Worm (Caenorhabditis elegans) whole organism, L4 larva: ENCODE results near the gene Y56A3A.28.

Source experiments
- F37D6.2 ChIP-seq: sonication (generic microtip); optimal IDR thresholded peaks from 2 replicates; lab custom pipeline; 2016; ENCODE audit warnings: mild to moderate bottlenecking, missing genetic modification characterization, missing compliant biosample characterization
- R02D3.7 ChIP-seq: fragments of 150-350 bp; sonication (generic microtip); optimal IDR thresholded peaks from 3 replicates; lab custom pipeline; 2014; ENCODE audit warnings: missing biosample characterization, missing genetic modification characterization
- T20F7.1 ChIP-seq: fragments of 200-800 bp; sonication (Bioruptor generic); optimal IDR thresholded peaks from 2 replicates; lab custom pipeline; 2018; ENCODE audit warnings: mild to moderate bottlenecking, missing genetic modification characterization, missing compliant biosample characterization
- Y105C5A.15 ChIP-seq: fragments of 200-800 bp; sonication (Bioruptor generic); IDR thresholded peaks from 2 replicates; pipeline ENCODE4 v1.3.6; 2022; ENCODE audit warnings: missing genetic modification characterization, missing compliant biosample characterization
- Y75B8A.6 ChIP-seq: fragments of 200-800 bp; sonication (Bioruptor generic); IDR thresholded peaks from 2 replicates; pipeline ENCODE4 v1.3.6; 2022; ENCODE audit warnings: missing genetic modification reagents, missing genetic modification characterization, missing compliant biosample characterization
- ZK546.5 ChIP-seq, 2 experiments: sonication (generic microtip); optimal IDR thresholded peaks; 2 replicates each; lab custom pipeline; 2017; ENCODE audit warnings: missing biosample characterization in 2 of 2, missing genetic modification characterization in 2 of 2
- aly-2 ChIP-seq: sonication (generic microtip); optimal IDR thresholded peaks from 2 replicates; lab custom pipeline; 2018; ENCODE audit warnings: missing biosample characterization, missing genetic modification characterization
- ceh-20 ChIP-seq: fragments of 200-800 bp; sonication (Bioruptor generic); IDR thresholded peaks from 2 replicates; pipeline ENCODE4 v1.3.6; 2022; ENCODE audit warnings: missing genetic modification reagents, missing genetic modification characterization, missing compliant biosample characterization
- ceh-32 ChIP-seq: sonication (generic microtip); optimal IDR thresholded peaks from 2 replicates; lab custom pipeline; 2016; ENCODE audit warnings: mild to moderate bottlenecking, missing genetic modification characterization, missing compliant biosample characterization; ENCODE audit not compliant: poor library complexity
- ceh-44 ChIP-seq: fragments of 200-800 bp; sonication (Bioruptor generic); IDR thresholded peaks from 2 replicates; pipeline ENCODE4 v1.3.6; 2022; ENCODE audit warnings: missing genetic modification reagents, missing genetic modification characterization, missing compliant biosample characterization
- ceh-62 ChIP-seq: sonication (generic microtip); optimal IDR thresholded peaks from 2 replicates; lab custom pipeline; 2017; ENCODE audit warnings: missing biosample characterization, missing genetic modification characterization
- ceh-82 ChIP-seq: sonication (generic microtip); optimal IDR thresholded peaks from 2 replicates; lab custom pipeline; 2017; ENCODE audit warnings: missing biosample characterization, missing genetic modification characterization
- ces-1 ChIP-seq: fragments of 150-350 bp; sonication (generic microtip); optimal IDR thresholded peaks from 4 replicates; lab custom pipeline; 2014; ENCODE audit warnings: missing biosample characterization, missing genetic modification reagents, missing genetic modification characterization
- cey-2 ChIP-seq: sonication (generic microtip); optimal IDR thresholded peaks from 3 replicates; lab custom pipeline; 2017; ENCODE audit warnings: missing genetic modification characterization, mild to moderate bottlenecking, missing compliant biosample characterization, antibody characterized with exemption, borderline replicate concordance; ENCODE audit not compliant: insufficient read depth
- dmd-6 ChIP-seq: fragments of 200-800 bp; sonication (Bioruptor generic); IDR thresholded peaks from 2 replicates; pipeline ENCODE4 v1.3.6; 2022; ENCODE audit warnings: missing genetic modification reagents, missing genetic modification characterization, missing compliant biosample characterization
- dpl-1 ChIP-seq: fragments of 150-350 bp; optimal IDR thresholded peaks from 2 replicates; lab custom pipeline; 2014; ENCODE audit warnings: missing biosample characterization, missing genetic modification reagents, missing genetic modification characterization
- egl-43 ChIP-seq: fragments of 200-800 bp; sonication (Bioruptor generic); IDR thresholded peaks from 2 replicates; pipeline ENCODE4 v1.3.6; 2022; ENCODE audit warnings: missing genetic modification reagents, missing genetic modification characterization, missing compliant biosample characterization
- hlh-11 ChIP-seq: fragments of 200-800 bp; sonication (Bioruptor generic); optimal IDR thresholded peaks from 2 replicates; lab custom pipeline; 2018; ENCODE audit warnings: mild to moderate bottlenecking, missing genetic modification characterization, missing compliant biosample characterization
- hlh-30 ChIP-seq: sonication (generic microtip); optimal IDR thresholded peaks from 2 replicates; lab custom pipeline; 2017; ENCODE audit warnings: antibody characterized with exemption, mild to moderate bottlenecking, missing genetic modification characterization, missing compliant biosample characterization; ENCODE audit not compliant: insufficient read depth
- lim-7 ChIP-seq: fragments of 200-800 bp; sonication (Bioruptor generic); IDR thresholded peaks from 2 replicates; pipeline ENCODE4 v1.3.6; 2022; ENCODE audit warnings: missing genetic modification characterization, missing compliant biosample characterization
- lin-1 ChIP-seq: fragments of 200-800 bp; sonication (Bioruptor generic); IDR thresholded peaks from 2 replicates; pipeline ENCODE4 v1.3.6; 2022; ENCODE audit warnings: missing genetic modification reagents, missing genetic modification characterization, missing compliant biosample characterization
- lin-15B ChIP-seq: fragments of 150-350 bp; sonication (generic microtip); optimal IDR thresholded peaks from 3 replicates; lab custom pipeline; 2014; ENCODE audit warnings: missing biosample characterization, missing genetic modification characterization
- lin-38 ChIP-seq: fragments of 200-800 bp; sonication (Bioruptor generic); IDR thresholded peaks from 2 replicates; pipeline ENCODE4 v1.3.6; 2022; ENCODE audit warnings: missing genetic modification reagents, missing genetic modification characterization, missing compliant biosample characterization
- lir-3 ChIP-seq: sonication (generic microtip); optimal IDR thresholded peaks from 2 replicates; lab custom pipeline; 2016; ENCODE audit warnings: mild to moderate bottlenecking, missing genetic modification characterization, missing compliant biosample characterization
- mdt-29 ChIP-seq: fragments of 200-800 bp; sonication (Bioruptor generic); IDR thresholded peaks from 2 replicates; pipeline ENCODE4 v1.3.6; 2022; ENCODE audit warnings: missing genetic modification reagents, missing genetic modification characterization, missing compliant biosample characterization
- mxl-3 ChIP-seq: fragments of 200-800 bp; sonication (Bioruptor generic); optimal IDR thresholded peaks from 2 replicates; lab custom pipeline; 2018; ENCODE audit warnings: mild to moderate bottlenecking, missing genetic modification characterization, missing compliant biosample characterization
- nhr-237 ChIP-seq: sonication (generic microtip); optimal IDR thresholded peaks from 2 replicates; lab custom pipeline; 2017; ENCODE audit warnings: missing biosample characterization, missing genetic modification characterization
- nhr-25 ChIP-seq: sonication (generic microtip); optimal IDR thresholded peaks from 2 replicates; lab custom pipeline; 2017; ENCODE audit warnings: missing genetic modification characterization, mild to moderate bottlenecking, missing compliant biosample characterization, antibody characterized with exemption, moderate library complexity, borderline replicate concordance; ENCODE audit not compliant: insufficient read depth
- nhr-28 ChIP-seq: fragments of 150-350 bp; optimal IDR thresholded peaks from 2 replicates; lab custom pipeline; 2014; ENCODE audit warnings: missing biosample characterization, missing genetic modification characterization
- nhr-48 ChIP-seq: sonication (generic microtip); optimal IDR thresholded peaks from 2 replicates; lab custom pipeline; 2016; ENCODE audit warnings: mild to moderate bottlenecking, missing genetic modification characterization, missing compliant biosample characterization
- pqm-1 ChIP-seq: sonication (generic microtip); optimal IDR thresholded peaks from 2 replicates; lab custom pipeline; 2017; ENCODE audit warnings: missing biosample characterization, missing genetic modification characterization
- set-16 ChIP-seq: fragments of 200-800 bp; sonication (Bioruptor generic); IDR thresholded peaks from 2 replicates; pipeline ENCODE4 v1.3.6; 2022; ENCODE audit warnings: missing genetic modification reagents, missing genetic modification characterization, missing compliant biosample characterization
- skn-1 ChIP-seq: fragments of 150-350 bp; optimal IDR thresholded peaks from 2 replicates; lab custom pipeline; 2014; ENCODE audit warnings: missing biosample characterization, missing genetic modification characterization
- spr-1 ChIP-seq: sonication (generic microtip); optimal IDR thresholded peaks from 2 replicates; lab custom pipeline; 2016; ENCODE audit warnings: mild to moderate bottlenecking, missing genetic modification characterization, missing compliant biosample characterization
- spr-3 ChIP-seq: fragments of 200-800 bp; sonication (Bioruptor generic); optimal IDR thresholded peaks from 2 replicates; lab custom pipeline; 2018; ENCODE audit warnings: mild to moderate bottlenecking, missing genetic modification characterization, missing compliant biosample characterization
- tag-97 ChIP-seq: fragments of 200-800 bp; sonication (Bioruptor generic); IDR thresholded peaks from 2 replicates; pipeline ENCODE4 v1.3.6; 2022; ENCODE audit warnings: missing genetic modification characterization, missing compliant biosample characterization
- tra-1 ChIP-seq: fragments of 200-800 bp; sonication (Bioruptor generic); IDR thresholded peaks from 2 replicates; pipeline ENCODE4 v1.3.6; 2022; ENCODE audit warnings: missing genetic modification reagents, missing genetic modification characterization, missing compliant biosample characterization
- unc-130 ChIP-seq: sonication (generic microtip); optimal IDR thresholded peaks from 2 replicates; lab custom pipeline; 2016; ENCODE audit warnings: missing genetic modification reagents, missing genetic modification characterization, missing compliant biosample characterization
- unc-39 ChIP-seq: sonication (generic microtip); optimal IDR thresholded peaks from 2 replicates; lab custom pipeline; 2017; ENCODE audit warnings: missing biosample characterization, missing genetic modification characterization
- unc-62 ChIP-seq, 3 experiments: fragments of 150-350 bp in 1 of 3; sonication (generic microtip); optimal IDR thresholded peaks in 2 of 3; peaks in 1 of 3; 1 replicate in 1 of 3; 2 replicates in 2 of 3; lab custom pipeline; 2014 to 2017; ENCODE audit warnings: missing biosample characterization in 3 of 3, missing genetic modification characterization in 3 of 3, missing genetic modification reagents in 3 of 3, missing genotype in 1 of 3
- vab-7 ChIP-seq: fragments of 200-800 bp; sonication (Bioruptor generic); IDR thresholded peaks from 2 replicates; pipeline ENCODE4 v1.3.6; 2022; ENCODE audit warnings: missing genetic modification reagents, missing genetic modification characterization, missing compliant biosample characterization
- zfp-2 ChIP-seq: sonication (generic microtip); optimal IDR thresholded peaks from 2 replicates; lab custom pipeline; 2016; ENCODE audit warnings: mild to moderate bottlenecking, missing genetic modification characterization, missing compliant biosample characterization
- zfp-3 ChIP-seq: fragments of 200-800 bp; sonication (Bioruptor generic); conservative IDR thresholded peaks from 2 replicates; pipeline ENCODE4 v1.3.6; 2022; ENCODE audit warnings: missing genetic modification reagents, missing genetic modification characterization, missing compliant biosample characterization
- ztf-11 ChIP-seq: fragments of 150-350 bp; optimal IDR thresholded peaks from 2 replicates; lab custom pipeline; 2014; ENCODE audit warnings: missing biosample characterization, missing genetic modification characterization

The Y56A3A.28 gene

DNA sequence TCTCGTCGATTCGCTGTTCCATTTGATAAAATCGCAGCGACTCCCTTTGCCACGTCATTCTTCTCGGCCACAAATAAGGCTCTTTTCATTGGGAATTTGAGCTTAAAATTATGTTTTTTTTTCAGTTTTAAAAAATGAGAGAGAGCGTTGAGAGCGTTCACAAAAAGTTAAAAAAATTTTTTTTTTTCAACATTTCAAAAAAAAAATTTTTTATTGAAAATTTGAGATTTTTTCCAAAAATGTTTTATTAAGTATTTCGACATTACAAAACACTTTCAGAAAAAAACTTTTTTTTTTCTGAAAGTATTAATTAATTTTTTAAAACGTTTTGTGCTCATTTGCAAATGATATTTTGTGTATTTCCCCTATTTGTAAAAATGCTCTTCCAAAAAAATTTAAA is 11.1 kb downstream of the Y56A3A.28 start, which contains the start of gene top-3:
top-3 (minus strand) TSS at position 101 of the 400 bp plus-strand sequence.
- TF ChIP-seq spr-3 (GFP tag; lab: Kevin White, UChicago), result no peak
- no peak for TF ChIP-seq lin-1 (GFP tag; lab: Robert Waterston, UW)
- TF ChIP-seq, all 104 proteins: peak for 0

- no peak for TF ChIP-seq nhr-237
- no peak for TF ChIP-seq ztf-11 (tag; lab: Kevin White, UChicago)
- no peak for TF ChIP-seq dpl-1 (GFP tag; lab: Kevin White, UChicago)
- TF ChIP-seq mxl-3 (GFP tag; lab: Kevin White, UChicago), result no peak
- TF ChIP-seq tra-1 (GFP tag; lab: Robert Waterston, UW), result no peak
- no peak for TF ChIP-seq nhr-25 (tag; lab: Kevin White, UChicago)
- no peak for TF ChIP-seq T20F7.1 (GFP tag; lab: Kevin White, UChicago)
- TF ChIP-seq Y75B8A.6 (GFP tag; lab: Robert Waterston, UW), result no peak
- no peak for TF ChIP-seq unc-39
- no peak for TF ChIP-seq nhr-48 (tag; lab: Kevin White, UChicago)
- TF ChIP-seq pqm-1 (tag; lab: Kevin White, UChicago), result no peak
- TF ChIP-seq ZK546.5 (tag; optimal IDR thresholded peaks at IDR 0.05; lab: Kevin White, UChicago), result no peak
- TF ChIP-seq unc-130 (GFP tag; lab: Kevin White, UChicago), result no peak
- TF ChIP-seq lin-15B (tag; lab: Kevin White, UChicago), result no peak
- TF ChIP-seq ceh-62 (tag; lab: Kevin White, UChicago), result no peak
- TF ChIP-seq spr-1 (tag; lab: Kevin White, UChicago), result no peak
- no peak for TF ChIP-seq lin-38 (GFP tag; lab: Robert Waterston, UW)
Measured at ce11 chrIII:11954150-11954549, 17.0 kb downstream of the Y56A3A.28 start.

DNA sequence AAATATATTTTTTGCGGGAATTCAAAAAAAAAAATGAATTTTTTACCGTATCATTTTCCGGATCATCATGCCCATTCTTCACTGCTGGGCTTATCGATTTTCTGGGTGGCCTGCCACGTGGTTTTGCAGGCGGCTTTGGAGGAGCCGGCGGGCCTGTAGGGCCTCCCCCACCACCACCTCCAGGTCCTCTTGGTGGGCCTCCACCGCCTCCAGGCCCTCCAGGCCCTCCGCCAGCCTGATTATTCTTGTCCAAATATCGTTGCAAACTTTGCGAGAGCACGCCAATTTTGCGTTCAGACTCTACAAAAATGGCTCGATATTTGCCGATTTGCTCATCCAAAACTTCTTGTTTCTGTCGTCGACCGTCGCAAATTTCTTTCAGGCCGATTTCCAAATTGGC is 20.1 kb downstream of the Y56A3A.28 start:
- TF ChIP-seq pqm-1 (tag; lab: Kevin White, UChicago) (no peak), ceh-20 (GFP tag; lab: Robert Waterston, UW) (no peak), tag-97 (GFP tag; lab: Robert Waterston, UW) (no peak), R02D3.7 (tag; lab: Kevin White, UChicago) (no peak), set-16 (GFP tag; lab: Robert Waterston, UW) (peak; percentile 92), ceh-32 (tag; lab: Kevin White, UChicago) (no peak)

DNA sequence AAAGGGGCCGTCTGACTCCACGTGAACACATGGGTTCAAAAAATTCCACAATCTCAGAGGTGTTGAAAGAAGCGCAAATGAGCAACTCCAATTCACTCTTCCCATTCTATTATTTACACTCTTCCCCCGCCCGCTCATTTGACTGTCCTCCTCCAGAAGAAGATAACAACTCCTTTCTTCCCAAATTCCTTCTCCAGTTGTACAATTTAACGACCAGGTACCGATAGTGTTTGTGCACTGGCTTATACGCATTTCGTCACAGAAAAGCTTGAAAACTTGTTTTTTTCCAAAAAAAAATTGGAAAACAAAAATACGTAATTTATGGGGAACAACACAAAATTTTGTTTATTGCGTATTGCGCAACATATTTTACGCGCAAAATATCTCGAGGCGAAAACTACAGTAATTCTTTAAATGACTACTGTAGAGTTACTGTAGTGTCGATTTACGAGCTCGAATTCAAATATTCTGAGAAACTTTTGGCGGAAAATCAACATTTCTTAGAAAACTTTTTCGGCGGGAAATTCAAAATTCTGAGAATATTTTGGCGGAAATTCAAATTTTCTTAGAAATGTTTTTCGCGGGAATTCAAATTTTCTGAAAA is 21.8 kb downstream of the Y56A3A.28 start:
- TF ChIP-seq unc-39 (no peak), egl-43 (GFP tag; lab: Robert Waterston, UW) (no peak), cey-2 (tag; lab: Kevin White, UChicago) (no peak), Y105C5A.15 (GFP tag; lab: Robert Waterston, UW) (no peak), skn-1 (tag; lab: Kevin White, UChicago) (no peak), lim-7 (no peak), unc-62 (GFP tag; optimal IDR thresholded peaks at IDR 0.05 in 1 of 2; lab: Kevin White, UChicago) (peak in 1 of 2 experiments; percentile 62), unc-62 (tag; optimal IDR thresholded peaks at IDR 0.05; lab: Kevin White, UChicago) (no peak), vab-7 (GFP tag; lab: Robert Waterston, UW) (no peak), ceh-82 (tag; lab: Kevin White, UChicago) (no peak), zfp-2 (tag; lab: Kevin White, UChicago) (no peak), dmd-6 (GFP tag; lab: Robert Waterston, UW) (no peak; the same call in 1 of the 2 replicates), lir-3 (tag; lab: Kevin White, UChicago) (no peak), aly-2 (tag; lab: Kevin White, UChicago) (no peak), nhr-25 (tag; lab: Kevin White, UChicago) (no peak), nhr-28 (tag; lab: Kevin White, UChicago) (peak; percentile 57), lin-1 (GFP tag; lab: Robert Waterston, UW) (no peak), set-16 (GFP tag; lab: Robert Waterston, UW) (no peak), ces-1 (no peak), ceh-44 (GFP tag; lab: Robert Waterston, UW) (no peak), zfp-3 (GFP tag; lab: Robert Waterston, UW) (no peak), ceh-62 (tag; lab: Kevin White, UChicago) (no peak), F37D6.2 (no peak), hlh-11 (tag; lab: Kevin White, UChicago) (peak; percentile 1), hlh-30 (no peak), mdt-29 (GFP tag; lab: Robert Waterston, UW) (no peak), lin-15B (tag; lab: Kevin White, UChicago) (no peak)
